Fruit fly (Drosophila melanogaster) whole organism, wandering third instar larva: ENCODE results near the gene CG11342.

Experiments used
- GATAd ChIP-seq: sonication (Bioruptor generic); optimal IDR thresholded peaks from 2 replicates; lab custom pipeline; 2016; ENCODE audit warnings: missing biosample characterization, missing genetic modification characterization
- Hnf4 ChIP-seq: fragments of 200-800 bp; sonication (Bioruptor generic); optimal IDR thresholded peaks from 2 replicates; lab custom pipeline; 2016; ENCODE audit warnings: missing biosample characterization, mild to moderate bottlenecking, missing genetic modification characterization
- Mio ChIP-seq: sonication (Bioruptor generic); optimal IDR thresholded peaks from 2 replicates; lab custom pipeline; 2016; ENCODE audit warnings: missing biosample characterization, missing genetic modification characterization
- jim ChIP-seq: fragments of 175-275, 200-325 bp; sonication (Bioruptor generic); optimal IDR thresholded peaks from 2 replicates; lab custom pipeline; 2016; ENCODE audit warnings: missing biosample characterization, mild to moderate bottlenecking, missing genetic modification characterization
- lola ChIP-seq: fragments of >200 bp; optimal IDR thresholded peaks from 2 replicates; lab custom pipeline; 2017; ENCODE audit warnings: missing biosample characterization, missing genetic modification characterization
- pan ChIP-seq: fragments of >200 bp; optimal IDR thresholded peaks from 2 replicates; lab custom pipeline; 2017

DNA sequence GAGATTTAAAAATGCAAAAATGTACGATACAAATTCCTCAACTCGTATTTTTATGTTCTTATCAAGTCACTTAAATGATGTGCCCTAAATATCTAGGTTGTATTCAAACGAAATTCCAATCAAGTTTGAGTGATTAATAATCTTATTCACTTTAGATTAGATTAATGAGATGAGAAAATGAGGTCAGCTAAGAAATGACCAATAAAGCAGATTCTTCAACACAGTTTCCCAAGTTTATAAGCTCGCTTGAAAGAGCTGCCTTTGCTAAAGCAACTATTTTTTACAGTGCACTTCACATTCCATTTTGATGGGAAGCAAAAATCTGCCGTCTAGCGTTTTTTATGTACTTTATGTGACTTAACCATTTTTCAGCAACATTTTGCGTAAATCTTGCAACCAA lies 20.9 kb downstream of the CG11342 start:
- TF ChIP-seq pan (lab: Kevin White, UChicago) = no peak
- TF ChIP-seq GATAd (GFP tag; lab: Kevin White, UChicago) = no peak
- no peak for TF ChIP-seq jim (GFP tag; lab: Kevin White, UChicago)
- no peak for TF ChIP-seq lola (GFP tag; lab: Kevin White, UChicago)
- TF ChIP-seq Hnf4 = no peak
- no peak for TF ChIP-seq Mio
